Worm (Caenorhabditis elegans): ENCODE measurements around the gene F56B3.4.

F56B3.4 gene

DNA sequence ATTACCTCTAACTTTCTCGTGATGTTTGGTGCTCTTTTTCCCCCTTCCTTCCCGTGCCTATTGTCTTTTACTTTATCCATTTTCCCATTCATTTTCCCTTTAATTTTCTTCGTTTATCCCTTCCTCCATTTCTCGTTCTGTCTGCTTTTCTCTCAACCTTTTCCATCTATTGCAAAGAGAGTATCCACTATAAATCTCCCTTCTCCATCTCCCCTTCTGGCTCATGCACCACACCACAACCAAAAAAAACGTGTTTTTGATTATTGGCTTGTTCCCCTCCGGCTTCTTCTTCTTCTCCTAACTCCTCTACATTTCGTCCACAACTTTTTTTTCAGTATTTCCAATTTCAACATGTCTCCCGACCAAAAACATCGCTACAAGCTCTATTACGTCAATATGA is 33.8 kb downstream of the F56B3.4 start, which contains the start of gene gst-40:
TSS of gene gst-40 (plus strand) at position 236 of the 400 bp plus-strand sequence.
- no peak for TF ChIP-seq F49E8.2 (tag; optimal IDR thresholded peaks at IDR 0.05; ENCODE audit: insufficient read depth)
- no peak for TF ChIP-seq C17E4.6 (GFP tag; IDR thresholded peaks at IDR 0.05)
- TF ChIP-seq madf-10 (tag; optimal IDR thresholded peaks at IDR 0.05) = no peak
- TF ChIP-seq B0336.3 (GFP tag; IDR thresholded peaks at IDR 0.05) = no peak
- TF ChIP-seq mel-28 (tag; optimal IDR thresholded peaks at IDR 0.05; ENCODE audit: borderline replicate concordance) = no peak
- TF ChIP-seq dpl-1 (GFP tag; optimal IDR thresholded peaks at IDR 0.05) = no peak
- TF ChIP-seq madf-8 (GFP tag; conservative IDR thresholded peaks at IDR 0.05) = no peak
- TF ChIP-seq hmg-1.2 (GFP tag; IDR thresholded peaks at IDR 0.05) = no peak
- no peak for TF ChIP-seq ceh-91 (GFP tag; IDR thresholded peaks at IDR 0.05)

DNA sequence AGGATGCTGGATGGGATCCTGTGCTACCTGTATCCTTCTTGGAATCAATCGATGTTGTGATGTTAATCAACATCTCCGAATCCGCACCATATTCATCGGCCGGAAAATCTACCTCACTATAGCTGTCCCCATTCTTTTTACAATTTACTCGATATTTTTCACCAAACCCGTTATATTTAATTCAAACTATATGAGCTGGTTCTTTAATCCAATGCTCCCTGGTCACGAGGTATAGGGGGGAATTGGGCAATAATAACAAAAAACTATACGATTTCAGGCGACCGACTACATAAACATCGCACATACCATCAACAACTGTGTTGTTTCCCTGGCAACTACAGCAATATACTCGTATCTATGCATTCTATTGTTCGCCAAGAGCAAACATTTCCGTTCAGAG is 36.5 kb downstream of the F56B3.4 start:
- TF ChIP-seq let-526 (GFP tag; IDR thresholded peaks at IDR 0.05) = no peak

DNA sequence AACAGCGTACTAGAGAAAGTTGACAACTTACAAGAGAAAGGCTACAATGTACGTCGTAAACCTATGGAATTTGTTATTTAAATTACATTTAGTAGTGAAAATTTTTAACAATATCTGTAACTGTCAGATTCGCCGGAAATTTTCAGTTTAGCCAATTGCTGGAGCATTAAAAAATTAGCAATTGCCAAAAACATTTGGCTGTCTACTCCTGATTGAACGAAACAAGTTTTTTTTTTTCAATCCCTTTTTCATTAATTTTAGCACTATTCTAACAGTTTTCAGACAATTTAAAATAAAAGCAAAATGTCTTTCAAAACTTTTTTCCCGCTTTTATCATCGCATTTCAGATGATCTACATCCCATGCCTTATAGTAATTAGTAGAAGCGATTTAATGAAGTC is 37.1 kb downstream of the F56B3.4 start:
- TF ChIP-seq ceh-40 (GFP tag; IDR thresholded peaks at IDR 0.05) (no peak), egl-44 (GFP tag; IDR thresholded peaks at IDR 0.05) (no peak), Y79H2A.3 (GFP tag; conservative IDR thresholded peaks at IDR 0.05) (no peak), cebp-1 (GFP tag; IDR thresholded peaks at IDR 0.05) (no peak), cebp-1 (tag; optimal IDR thresholded peaks at IDR 0.05) (no peak), ZK185.1 (tag; optimal IDR thresholded peaks at IDR 0.05; ENCODE audit: poor library complexity, severe bottlenecking) (no peak), F23B12.7 (tag; optimal IDR thresholded peaks at IDR 0.05; ENCODE audit: insufficient read depth) (no peak), hrde-1 (tag; optimal IDR thresholded peaks at IDR 0.05; ENCODE audit: borderline replicate concordance) (no peak), zim-3 (tag; optimal IDR thresholded peaks at IDR 0.05) (no peak), gei-17 (GFP tag; optimal IDR thresholded peaks at IDR 0.05) (no peak), ceh-91 (GFP tag; IDR thresholded peaks at IDR 0.05) (no peak), ztf-25 (GFP tag; IDR thresholded peaks at IDR 0.05) (no peak), sea-2 (GFP tag; IDR thresholded peaks at IDR 0.05) (no peak), mel-28 (tag; optimal IDR thresholded peaks at IDR 0.05; ENCODE audit: borderline replicate concordance) (no peak), nhr-90 (tag; optimal IDR thresholded peaks at IDR 0.05) (no peak), nhr-179 (tag; optimal IDR thresholded peaks at IDR 0.05) (no peak), ceh-27 (GFP tag; optimal IDR thresholded peaks at IDR 0.05) (no peak), F49E8.2 (tag; optimal IDR thresholded peaks at IDR 0.05; ENCODE audit: insufficient read depth) (no peak), Y95B8A.8 (GFP tag; IDR thresholded peaks at IDR 0.05) (no peak), ztf-22 (GFP tag; optimal IDR thresholded peaks at IDR 0.05) (no peak), dpl-1 (GFP tag; optimal IDR thresholded peaks at IDR 0.05) (no peak)

DNA sequence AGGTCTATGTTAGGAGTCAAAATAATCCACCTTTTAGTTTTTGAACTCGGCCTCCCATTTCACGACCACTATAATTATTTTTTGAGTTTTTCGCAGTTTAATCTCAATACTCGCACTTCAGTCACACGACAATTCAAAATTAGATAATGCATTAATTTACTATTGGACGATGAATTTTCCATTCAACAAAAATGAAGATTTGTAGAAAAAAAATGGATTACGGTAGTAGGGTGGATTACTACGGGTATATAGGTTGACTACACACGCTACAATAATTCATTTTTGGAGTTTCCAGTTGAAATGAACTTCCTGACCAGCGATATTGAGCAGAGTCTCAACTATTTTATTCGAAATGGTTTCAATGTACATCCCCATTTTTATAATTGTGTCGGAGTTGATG is 37.7 kb downstream of the F56B3.4 start, which contains the start of gene srt-23:
TSS of gene srt-23 (plus strand) at position 301 of the 400 bp plus-strand sequence.
- TF ChIP-seq F22D6.2 (tag; optimal IDR thresholded peaks at IDR 0.05) (no peak), dpff-1 (tag; optimal IDR thresholded peaks at IDR 0.05) (no peak), lin-26 (GFP tag; IDR thresholded peaks at IDR 0.05) (no peak), ZK185.1 (tag; optimal IDR thresholded peaks at IDR 0.05; ENCODE audit: poor library complexity, severe bottlenecking) (no peak), F57A8.1 (GFP tag; optimal IDR thresholded peaks at IDR 0.05) (no peak), F39B2.1 (GFP tag; IDR thresholded peaks at IDR 0.05) (no peak), hmg-1.2 (GFP tag; IDR thresholded peaks at IDR 0.05) (no peak), hlh-12 (tag; optimal IDR thresholded peaks at IDR 0.05) (no peak), nfyb-1 (GFP tag; IDR thresholded peaks at IDR 0.05) (no peak), F10E7.11 (tag; optimal IDR thresholded peaks at IDR 0.05) (no peak), egl-18 (GFP tag; IDR thresholded peaks at IDR 0.05) (no peak)
